Worm (Caenorhabditis elegans) whole organism, L3 larva: ENCODE results near the gene wht-1.

ENCODE experiments used
- aly-2 ChIP-seq: fragments of 150-350 bp; optimal IDR thresholded peaks from 2 replicates; lab custom pipeline; 2014; ENCODE audit warnings: missing biosample characterization, missing genetic modification characterization
- ama-1 ChIP-seq: fragments of 150-350 bp; optimal IDR thresholded peaks from 2 replicates; lab custom pipeline; 2018
- jun-1 ChIP-seq: fragments of 150-350 bp; optimal IDR thresholded peaks from 2 replicates; lab custom pipeline; 2014; ENCODE audit warnings: missing biosample characterization, missing genetic modification reagents, missing genetic modification characterization
- mdl-1 ChIP-seq: fragments of 150-350 bp; optimal IDR thresholded peaks from 2 replicates; lab custom pipeline; 2014; ENCODE audit warnings: missing biosample characterization, missing genetic modification characterization
- nhr-11 ChIP-seq: fragments of 150-350 bp; optimal IDR thresholded peaks from 2 replicates; lab custom pipeline; 2014; ENCODE audit warnings: missing biosample characterization, missing genetic modification characterization
- nhr-12 ChIP-seq: fragments of 150-350 bp; optimal IDR thresholded peaks from 2 replicates; lab custom pipeline; 2014; ENCODE audit warnings: missing biosample characterization, missing genetic modification characterization
- nhr-25 ChIP-seq: sonication (generic microtip); optimal IDR thresholded peaks from 2 replicates; lab custom pipeline; 2017; ENCODE audit warnings: missing biosample characterization, missing genetic modification characterization
- snpc-4 ChIP-seq: fragments of 150-350 bp; optimal IDR thresholded peaks from 2 replicates; lab custom pipeline; 2014; ENCODE audit warnings: missing biosample characterization, missing genetic modification characterization
- ztf-4 ChIP-seq: fragments of 150-350 bp; optimal IDR thresholded peaks from 2 replicates; lab custom pipeline; 2014; ENCODE audit warnings: missing biosample characterization, missing genetic modification characterization

ce11 chrIII:6120990-6121389, 33.4 kb upstream of the wht-1 start:
- TF ChIP-seq ama-1 (lab: Kevin White, UChicago) (no peak), ztf-4 (tag; lab: Kevin White, UChicago) (no peak), aly-2 (no peak), jun-1 (no peak), mdl-1 (tag; lab: Kevin White, UChicago) (no peak), snpc-4 (tag; lab: Kevin White, UChicago) (no peak), nhr-12 (tag; lab: Kevin White, UChicago) (no peak), nhr-11 (tag; lab: Kevin White, UChicago) (no peak), nhr-25 (tag; lab: Kevin White, UChicago) (no peak)
